Fruit fly (Drosophila melanogaster) S2 (cell line): ENCODE results near the gene CG7227.

Source experiments
- CG8478 ChIP-seq: fragments of >200 bp; optimal IDR thresholded peaks from 2 replicates; lab custom pipeline; 2018
- CTCF ChIP-seq, 2 experiments: fragments of >200 bp; optimal IDR thresholded peaks; 2 replicates each; lab custom pipeline; 2018

DNA sequence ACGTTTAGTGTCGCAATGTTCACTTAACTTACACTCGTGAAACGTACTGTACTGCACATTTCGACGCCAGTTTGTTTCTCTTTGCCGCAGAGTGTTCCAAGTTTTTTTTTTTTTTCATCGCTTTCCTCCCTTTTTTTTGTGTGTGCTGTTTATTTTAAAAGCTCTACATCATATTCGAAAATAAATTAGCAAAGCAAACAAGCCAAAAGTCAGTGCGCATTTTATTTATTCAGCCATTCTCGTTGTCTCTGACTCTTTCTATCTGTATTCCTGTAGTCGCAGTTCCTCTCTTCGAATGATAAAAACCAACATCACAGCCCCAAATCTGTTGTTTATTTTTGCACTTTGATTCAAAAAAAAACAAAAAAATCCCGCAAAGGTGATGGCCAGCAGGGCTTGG lies 43.4 kb downstream of the CG7227 start:
- TF ChIP-seq CTCF (optimal IDR thresholded peaks at IDR 0.05; lab: Kevin White, UChicago) (no peak), CG8478 (lab: Kevin White, UChicago) (no peak)
